Worm (Caenorhabditis elegans): ENCODE measurements around the gene srw-67.
A peak's percentile ranks its signal among the peaks of the same experiment; 100 is the strongest.

- TF ChIP-seq mep-1 (tag; optimal IDR thresholded peaks at IDR 0.05) (peak; percentile 87), unc-62 (GFP tag; optimal IDR thresholded peaks at IDR 0.05) (no peak), alr-1 (tag; optimal IDR thresholded peaks at IDR 0.05; ENCODE audit: borderline replicate concordance) (no peak), snpc-4 (tag; optimal IDR thresholded peaks at IDR 0.05) (peak; percentile 47), fkh-4 (tag; optimal IDR thresholded peaks at IDR 0.05; ENCODE audit: borderline replicate concordance) (peak; percentile 30), rnt-1 (tag; optimal IDR thresholded peaks at IDR 0.05) (peak; percentile 93), fkh-8 (tag; optimal IDR thresholded peaks at IDR 0.05) (peak; percentile 82), nhr-237 (tag; optimal IDR thresholded peaks at IDR 0.05) (no peak), skn-1 (tag; optimal IDR thresholded peaks at IDR 0.05) (peak; percentile 49), lir-3 (tag; optimal IDR thresholded peaks at IDR 0.05; ENCODE audit: poor library complexity) (peak; percentile 86), lin-35 (GFP tag; optimal IDR thresholded peaks at IDR 0.05) (peak; percentile 70 to 73), nhr-71 (tag; optimal IDR thresholded peaks at IDR 0.05) (peak; percentile 80), unc-30 (tag; optimal IDR thresholded peaks at IDR 0.05) (no peak)
Observed at ce11 chrV:7465509-7465908, 48.0 kb downstream of the srw-67 start, which contains the start of gene F25E5.1.

Data from whole organism, L1 larva.